Worm (Caenorhabditis elegans): ENCODE measurements around the gene F36H5.17.

- TF ChIP-seq tab-1 (GFP tag; IDR thresholded peaks at IDR 0.05) (no peak), cog-1 (tag; optimal IDR thresholded peaks at IDR 0.05) (no peak), flt-1 (GFP tag; IDR thresholded peaks at IDR 0.05) (no peak), klf-2 (GFP tag; conservative IDR thresholded peaks at IDR 0.05) (no peak), ref-1 (GFP tag; conservative IDR thresholded peaks at IDR 0.05) (no peak), ztf-23 (GFP tag; IDR thresholded peaks at IDR 0.05) (no peak), T22C8.4 (GFP tag; IDR thresholded peaks at IDR 0.05) (no peak), med-1 (GFP tag; optimal IDR thresholded peaks at IDR 0.05; ENCODE audit: insufficient read depth) (no peak)
These were observed 25.9 kb downstream of the F36H5.17 start, which contains the start of gene ceh-81 for ce11 chrII:1730103-1730502.

All from whole organism, midembryonic.